Fruit fly (Drosophila melanogaster) whole organism, embryonic: Measurements from ENCODE around the gene Mocs1.

ENCODE experiments used
- CG11398 ChIP-seq: fragments of 200-800 bp; sonication (Bioruptor generic); optimal IDR thresholded peaks from 2 replicates; lab custom pipeline; 2016; ENCODE audit warnings: missing biosample characterization, missing genetic modification characterization
- CG12236 ChIP-seq: fragments of 200-800 bp; sonication (Bioruptor generic); optimal IDR thresholded peaks from 2 replicates; lab custom pipeline; 2016; ENCODE audit warnings: missing biosample characterization, missing genetic modification characterization
- CG4360 ChIP-seq: fragments of 200-800 bp; sonication (Bioruptor generic); IDR thresholded peaks from 2 replicates; pipeline ENCODE4 v1.3.6; 2022; ENCODE audit warnings: missing biosample characterization, missing genetic modification characterization
- CG9932 ChIP-seq: fragments of 200-800 bp; sonication (Bioruptor generic); IDR thresholded peaks from 2 replicates; pipeline ENCODE4 v1.3.6; 2022; ENCODE audit warnings: missing biosample characterization, missing genetic modification characterization
- HmgD ChIP-seq: fragments of 200-800 bp; sonication (Bioruptor generic); optimal IDR thresholded peaks from 3 replicates; lab custom pipeline; 2016; ENCODE audit warnings: missing biosample characterization, missing genetic modification characterization
- Hmr ChIP-seq: fragments of 200-800 bp; sonication (Bioruptor generic); optimal IDR thresholded peaks from 3 replicates; lab custom pipeline; 2017; ENCODE audit warnings: mild to moderate bottlenecking, missing biosample characterization, missing genetic modification reagents, missing genetic modification characterization
- Hr51 ChIP-seq, 2 experiments: fragments of 200-800 bp; sonication (Bioruptor generic); optimal IDR thresholded peaks; 2 replicates in 1 of 2; 3 replicates in 1 of 2; lab custom pipeline; 2016 to 2018; ENCODE audit warnings: missing biosample characterization in 2 of 2, missing genetic modification characterization in 2 of 2, mild to moderate bottlenecking in 1 of 2, moderate library complexity in 1 of 2
- Nf-YB ChIP-seq: fragments of 200-800 bp; sonication (Bioruptor generic); optimal IDR thresholded peaks from 3 replicates; lab custom pipeline; 2019; ENCODE audit warnings: missing biosample characterization, mild to moderate bottlenecking, missing genetic modification characterization, moderate library complexity
- Side ChIP-seq: fragments of 200-800 bp; sonication (Bioruptor generic); optimal IDR thresholded peaks from 2 replicates; lab custom pipeline; 2016; ENCODE audit warnings: missing biosample characterization, missing genetic modification characterization
- corto ChIP-seq: fragments of 200-800 bp; sonication (Bioruptor generic); optimal IDR thresholded peaks from 2 replicates; lab custom pipeline; 2016; ENCODE audit warnings: missing biosample characterization, mild to moderate bottlenecking, missing genetic modification characterization, moderate library complexity
- sisA ChIP-seq: fragments of 200-800 bp; sonication (Bioruptor generic); IDR thresholded peaks from 2 replicates; pipeline ENCODE4 v1.3.6; 2022; ENCODE audit warnings: missing biosample characterization, missing genetic modification characterization

Gene Mocs1

DNA sequence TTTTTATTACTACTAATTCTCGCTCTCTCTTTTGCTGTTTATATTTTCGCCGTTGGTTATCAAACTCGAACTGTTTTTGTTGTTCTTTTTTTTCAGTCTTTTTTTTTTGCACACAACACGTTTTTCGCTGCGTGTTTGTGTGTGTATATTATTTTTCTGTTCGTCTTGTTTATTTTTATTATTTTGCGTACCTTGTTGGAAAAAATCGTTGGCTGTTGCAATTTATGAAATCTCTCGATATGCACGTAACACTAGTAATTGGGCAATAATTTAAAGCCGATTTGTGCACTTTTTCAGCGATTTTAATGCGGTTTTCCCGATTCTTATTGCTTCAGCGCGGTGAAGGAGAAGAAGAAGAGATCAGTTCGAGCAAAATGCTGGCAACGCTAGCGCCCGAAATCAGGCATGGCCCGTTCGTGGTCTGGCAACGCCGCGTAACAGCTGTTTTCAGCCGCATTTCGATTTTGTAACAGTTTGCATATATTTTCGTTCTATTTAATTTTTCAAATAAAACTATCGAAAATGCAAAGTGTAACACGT, 50.2 kb downstream of the Mocs1 start, which contains the start of the genes FoxK and mRpL2 (continued):
- TF ChIP-seq Hr51 (GFP tag; optimal IDR thresholded peaks at IDR 0.05; lab: Kevin White, UChicago) = no peak
- no peak for TF ChIP-seq CG12236 (GFP tag; lab: Kevin White, UChicago)
- TF ChIP-seq Side (GFP tag; lab: Kevin White, UChicago) = no peak
- peak; percentile 4 for TF ChIP-seq Hmr
- no peak for TF ChIP-seq CG11398 (GFP tag; lab: Kevin White, UChicago)
- peak; percentile 63 for TF ChIP-seq HmgD
- TF ChIP-seq CG4360 (GFP tag; lab: Robert Waterston, UW) = no peak
- TF ChIP-seq sisA (GFP tag; lab: Robert Waterston, UW) = no peak
- TF ChIP-seq Nf-YB = no peak
- TF ChIP-seq CG9932 (GFP tag; lab: Robert Waterston, UW) = no peak
- no peak for TF ChIP-seq corto (GFP tag; lab: Kevin White, UChicago)
